Worm (Caenorhabditis elegans) whole organism, midembryonic: ENCODE results near the gene col-73.
"Not testable (repeated sequence)": the region's sequence is repeated elsewhere in the genome, so short reads cannot be mapped to it uniquely, and the experiment has no call there.

Experiments used
- cog-1 ChIP-seq: sonication (generic microtip); optimal IDR thresholded peaks from 2 replicates; lab custom pipeline; 2016; ENCODE audit warnings: missing genetic modification characterization, missing compliant biosample characterization
- flt-1 ChIP-seq: fragments of 200-800 bp; sonication (Bioruptor generic); IDR thresholded peaks from 2 replicates; pipeline ENCODE4 v1.3.6; 2022; ENCODE audit warnings: missing genetic modification characterization, missing compliant biosample characterization
- klf-2 ChIP-seq: fragments of 200-800 bp; sonication (Bioruptor generic); conservative IDR thresholded peaks from 2 replicates; pipeline ENCODE4 v1.3.6; 2022; ENCODE audit warnings: missing genetic modification reagents, missing genetic modification characterization, missing compliant biosample characterization
- tab-1 ChIP-seq: fragments of 200-800 bp; sonication (Bioruptor generic); IDR thresholded peaks from 2 replicates; pipeline ENCODE4 v1.3.6; 2022; ENCODE audit warnings: missing genetic modification characterization, missing compliant biosample characterization

DNA sequence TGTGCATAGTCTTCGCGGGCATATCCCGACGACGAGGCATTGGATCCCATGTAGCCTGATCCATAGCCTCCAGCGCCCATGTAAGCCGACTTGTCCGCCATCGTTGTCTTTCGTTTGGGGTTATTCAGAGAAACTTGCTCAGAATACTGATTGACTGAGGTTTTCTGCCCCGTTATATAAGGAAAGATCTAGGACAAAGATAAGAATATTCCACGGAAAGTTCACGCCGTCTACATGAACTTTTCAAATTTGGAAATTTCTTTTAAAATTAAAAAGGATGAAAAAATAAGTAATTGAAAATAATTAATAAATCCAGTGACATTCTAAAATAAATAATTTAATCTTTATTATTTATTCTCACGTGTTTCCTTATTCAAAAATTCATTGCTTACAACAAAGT, 12.7 kb downstream of the col-73 start, which contains the start of the genes nspd-5 and F11G11.4:
- TF ChIP-seq klf-2 (GFP tag; lab: Robert Waterston, UW); flt-1; tab-1 (GFP tag; lab: Robert Waterston, UW); cog-1: not testable (repeated sequence)
